Worm (Caenorhabditis elegans): Measurements from ENCODE around the gene memb-1.
"Not testable (repeated sequence)": the region's sequence is repeated elsewhere in the genome, so short reads cannot be mapped to it uniquely, and the experiment has no call there.

The memb-1 gene

DNA sequence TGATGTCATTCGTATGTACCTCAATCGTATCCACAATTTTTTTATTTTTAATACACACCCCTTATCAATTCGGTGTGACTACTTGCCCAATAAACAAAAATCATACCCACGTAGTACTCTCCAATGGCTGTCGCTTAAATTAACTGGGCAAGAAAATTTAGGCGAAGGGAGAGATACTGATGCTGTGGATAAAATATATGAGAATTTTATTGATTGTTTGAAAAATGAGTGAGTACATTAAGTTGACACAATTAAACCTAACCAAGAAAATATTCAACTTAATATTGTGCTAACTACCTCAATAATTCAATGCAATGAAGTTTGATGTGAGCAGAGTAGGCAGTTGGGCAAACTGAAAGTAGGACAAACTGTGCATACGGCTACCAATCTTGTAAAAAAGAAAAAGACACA, 24.4 kb upstream of the memb-1 start (continued):
- TF ChIP-seq nhr-11 (tag; optimal IDR thresholded peaks at IDR 0.05) (peak; percentile 18), nfya-1 (tag; optimal IDR thresholded peaks at IDR 0.05) (peak; percentile 96), K09A11.1 (tag; optimal IDR thresholded peaks at IDR 0.05; ENCODE audit: insufficient read depth) (peak; percentile 80), nhr-232 (tag; optimal IDR thresholded peaks at IDR 0.05) (no peak), sox-2 (GFP tag; IDR thresholded peaks at IDR 0.05) (0 out of 2 replicates have a peak, but pooled peaks have one; percentile 14), ceh-14 (tag; optimal IDR thresholded peaks at IDR 0.05) (peak; percentile 63), ceh-31 (tag; optimal IDR thresholded peaks at IDR 0.05) (peak; percentile 94), unc-42 (tag; optimal IDR thresholded peaks at IDR 0.05) (peak; percentile 96), ref-2 (tag; optimal IDR thresholded peaks at IDR 0.05) (peak; percentile 77), fkh-10 (GFP tag; optimal IDR thresholded peaks at IDR 0.05) (peak; percentile 86), gmeb-2 (tag; optimal IDR thresholded peaks at IDR 0.05) (peak; percentile 1), syd-9 (tag; optimal IDR thresholded peaks at IDR 0.05) (peak; percentile 60), ttx-3 (tag; optimal IDR thresholded peaks at IDR 0.05) (no peak), pros-1 (tag; optimal IDR thresholded peaks at IDR 0.05) (peak; percentile 23), pax-1 (tag; optimal IDR thresholded peaks at IDR 0.05) (peak; percentile 92)

DNA sequence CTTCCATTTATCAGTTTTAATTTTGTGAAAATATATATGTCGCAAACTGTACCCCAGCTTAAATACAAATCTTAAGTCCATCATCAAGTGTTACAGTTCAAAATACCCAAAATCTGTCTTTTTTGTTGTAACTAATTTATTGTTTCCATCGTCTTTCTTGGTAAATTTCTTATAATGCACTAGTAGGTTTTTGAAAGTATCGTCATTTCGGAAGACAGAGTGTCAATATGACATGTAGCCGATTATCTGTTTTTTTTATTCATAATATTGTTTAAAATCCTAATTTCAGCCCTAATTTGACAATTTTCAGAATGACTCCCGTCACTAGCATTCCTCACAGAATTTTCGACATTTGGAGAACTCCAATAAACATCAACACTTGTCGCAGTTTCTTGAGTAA, 21.7 kb upstream of the memb-1 start, which contains the start of gene ZK899.6:
Gene ZK899.6, plus strand, starts transcription at position 301 of the 400 bp plus-strand sequence.
- TF ChIP-seq ceh-24, ceh-22, unc-86 (tag; optimal IDR thresholded peaks at IDR 0.05): not testable (repeated sequence)

DNA sequence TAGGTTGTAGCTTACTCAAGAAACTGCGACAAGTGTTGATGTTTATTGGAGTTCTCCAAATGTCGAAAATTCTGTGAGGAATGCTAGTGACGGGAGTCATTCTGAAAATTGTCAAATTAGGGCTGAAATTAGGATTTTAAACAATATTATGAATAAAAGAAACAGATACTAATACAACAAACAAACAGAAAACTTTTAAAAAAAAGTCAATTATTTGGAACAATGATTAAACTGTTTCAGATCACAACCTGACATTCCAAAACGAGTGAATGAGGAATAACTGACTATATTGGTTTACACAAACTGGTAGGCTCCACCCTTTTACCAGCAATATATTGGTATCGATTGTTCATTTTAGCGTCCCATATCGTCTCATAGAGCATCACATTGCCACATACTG, 19.5 kb upstream of the memb-1 start, which contains the start of gene ZK899.5:
Gene ZK899.5, minus strand, starts transcription at position 101 of the 400 bp plus-strand sequence.
- TF ChIP-seq ceh-45 (GFP tag; IDR thresholded peaks at IDR 0.05); ceh-19 (GFP tag; optimal IDR thresholded peaks at IDR 0.05); nfya-1 (tag; optimal IDR thresholded peaks at IDR 0.05): not testable (repeated sequence)

DNA sequence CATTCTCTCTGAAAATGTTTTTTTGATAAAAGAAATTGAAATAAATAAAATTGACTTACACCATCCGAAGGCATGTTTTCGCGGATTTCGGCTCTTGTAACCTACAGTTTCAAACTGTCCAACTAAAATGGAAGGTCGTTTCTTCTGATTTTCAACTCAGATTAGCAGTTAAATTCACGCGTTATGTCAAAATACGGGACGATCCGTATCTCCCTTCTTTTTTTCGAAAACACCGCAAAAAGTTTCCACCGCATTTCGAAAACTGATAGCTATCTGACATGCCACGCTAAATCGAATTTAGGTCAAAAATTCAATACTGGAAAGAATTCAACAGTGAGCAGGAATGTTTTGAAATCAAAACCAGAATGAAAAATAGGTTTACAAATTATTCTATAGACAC, 16.8 kb upstream of the memb-1 start, which contains the start of gene tba-8:
Gene tba-8, minus strand, starts transcription at position 207 of the 400 bp plus-strand sequence.
- no peak for TF ChIP-seq odd-2 (tag; optimal IDR thresholded peaks at IDR 0.05)
- no peak for TF ChIP-seq unc-42 (tag; optimal IDR thresholded peaks at IDR 0.05)
- TF ChIP-seq F13H6.1 (tag; optimal IDR thresholded peaks at IDR 0.05) = no peak
- no peak for TF ChIP-seq ceh-19 (GFP tag; optimal IDR thresholded peaks at IDR 0.05)
- TF ChIP-seq tbx-7 (tag; optimal IDR thresholded peaks at IDR 0.05) = no peak
- TF ChIP-seq zip-5 (tag; optimal IDR thresholded peaks at IDR 0.05) = no peak
- no peak for TF ChIP-seq pros-1 (tag; optimal IDR thresholded peaks at IDR 0.05)
- TF ChIP-seq ceh-31 (tag; optimal IDR thresholded peaks at IDR 0.05) = no peak
- TF ChIP-seq nhr-232 (tag; optimal IDR thresholded peaks at IDR 0.05) = no peak
- no peak for TF ChIP-seq nhr-11 (tag; optimal IDR thresholded peaks at IDR 0.05)
- no peak for TF ChIP-seq ceh-24 (tag; optimal IDR thresholded peaks at IDR 0.05)
- TF ChIP-seq Y22D7AL.16 (tag; optimal IDR thresholded peaks at IDR 0.05) = no peak

DNA sequence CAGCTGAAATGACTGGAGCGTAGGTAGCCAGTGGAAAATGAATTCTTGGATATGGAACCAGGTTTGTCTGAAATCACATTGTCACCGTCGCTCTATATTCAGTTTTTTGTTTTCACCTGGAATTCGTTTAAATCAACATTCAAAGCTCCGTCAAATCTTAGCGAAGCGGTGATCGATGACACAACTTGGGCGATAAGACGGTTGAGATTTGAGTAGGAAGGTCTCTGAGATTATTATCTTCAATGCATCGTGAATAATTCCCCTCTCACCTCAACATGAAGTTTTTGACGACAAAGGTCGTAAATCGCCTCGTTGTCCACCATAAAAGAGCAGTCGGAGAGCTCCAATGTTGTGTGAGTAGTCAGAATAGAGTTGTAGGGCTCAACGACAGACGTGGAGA, 15.2 kb upstream of the memb-1 start:
- no peak for TF ChIP-seq elt-2 (tag; optimal IDR thresholded peaks at IDR 0.05)
- no peak for TF ChIP-seq ceh-45 (GFP tag; IDR thresholded peaks at IDR 0.05)
- TF ChIP-seq pag-3 (tag; optimal IDR thresholded peaks at IDR 0.05; ENCODE audit: borderline replicate concordance) = no peak
- TF ChIP-seq nfya-1 (tag; optimal IDR thresholded peaks at IDR 0.05) = no peak
- TF ChIP-seq gmeb-2 (tag; optimal IDR thresholded peaks at IDR 0.05) = no peak
- TF ChIP-seq rnt-1 (tag; optimal IDR thresholded peaks at IDR 0.05) = no peak
- no peak for TF ChIP-seq ceh-30 (tag; optimal IDR thresholded peaks at IDR 0.05)
- TF ChIP-seq C38D4.7 (GFP tag; optimal IDR thresholded peaks at IDR 0.05) = no peak
- TF ChIP-seq ceh-19 (GFP tag; optimal IDR thresholded peaks at IDR 0.05) = no peak
- TF ChIP-seq hlh-13 (GFP tag; optimal IDR thresholded peaks at IDR 0.05) = no peak
- TF ChIP-seq unc-86 (tag; optimal IDR thresholded peaks at IDR 0.05) = no peak
- no peak for TF ChIP-seq ceh-34 (tag; optimal IDR thresholded peaks at IDR 0.05)
- TF ChIP-seq F13H6.1 (tag; optimal IDR thresholded peaks at IDR 0.05) = no peak
- no peak for TF ChIP-seq mec-3 (tag; optimal IDR thresholded peaks at IDR 0.05; ENCODE audit: borderline replicate concordance)
- TF ChIP-seq tbx-2 (tag; optimal IDR thresholded peaks at IDR 0.05) = no peak
- TF ChIP-seq lim-6 (tag; optimal IDR thresholded peaks at IDR 0.05) = no peak
- TF ChIP-seq unc-3 (GFP tag; conservative IDR thresholded peaks at IDR 0.05) = no peak
- no peak for TF ChIP-seq unc-3 (tag; optimal IDR thresholded peaks at IDR 0.05)
- TF ChIP-seq odd-2 (tag; optimal IDR thresholded peaks at IDR 0.05) = no peak
- no peak for TF ChIP-seq fax-1 (tag; optimal IDR thresholded peaks at IDR 0.05)
- no peak for TF ChIP-seq ceh-31 (tag; optimal IDR thresholded peaks at IDR 0.05)

Data from whole organism, late embryonic.